Worm (Caenorhabditis elegans) whole organism, young adult: ENCODE results near the gene set-4.

Source experiments
- B0261.1 ChIP-seq: sonication (generic microtip); optimal IDR thresholded peaks from 2 replicates; lab custom pipeline; 2016; ENCODE audit warnings: mild to moderate bottlenecking, missing genetic modification characterization, moderate library complexity, missing compliant biosample characterization
- B0336.3 ChIP-seq: fragments of 200-800 bp; sonication (Bioruptor generic); IDR thresholded peaks from 2 replicates; pipeline ENCODE4 v1.3.6; 2022; ENCODE audit warnings: missing genetic modification characterization, missing compliant biosample characterization
- D2030.7 ChIP-seq: fragments of 200-800 bp; sonication (Bioruptor generic); IDR thresholded peaks from 2 replicates; pipeline ENCODE4 v1.3.6; 2022; ENCODE audit warnings: missing genetic modification reagents, missing genetic modification characterization, missing compliant biosample characterization
- F23B12.7 ChIP-seq: sonication (generic microtip); optimal IDR thresholded peaks from 2 replicates; lab custom pipeline; 2017; ENCODE audit warnings: missing genetic modification characterization, mild to moderate bottlenecking, missing compliant biosample characterization, antibody characterized with exemption, moderate library complexity; ENCODE audit not compliant: insufficient read depth
- F33H1.4 ChIP-seq: fragments of 200-800 bp; sonication (Bioruptor generic); IDR thresholded peaks from 2 replicates; pipeline ENCODE4 v1.3.6; 2022; ENCODE audit warnings: missing genetic modification reagents, missing genetic modification characterization, missing compliant biosample characterization
- F39B2.1 ChIP-seq: fragments of 200-800 bp; sonication (Bioruptor generic); IDR thresholded peaks from 2 replicates; pipeline ENCODE4 v1.3.6; 2022; ENCODE audit warnings: missing genetic modification reagents, missing genetic modification characterization, missing compliant biosample characterization
- F49E8.2 ChIP-seq: sonication (generic microtip); optimal IDR thresholded peaks from 3 replicates; lab custom pipeline; 2017; ENCODE audit warnings: missing genetic modification characterization, mild to moderate bottlenecking, missing compliant biosample characterization, antibody characterized with exemption, moderate library complexity; ENCODE audit not compliant: insufficient read depth
- Y53F4B.3 ChIP-seq: fragments of 200-800 bp; sonication (Bioruptor generic); IDR thresholded peaks from 2 replicates; pipeline ENCODE4 v1.3.6; 2022; ENCODE audit warnings: missing genetic modification reagents, missing genetic modification characterization, missing compliant biosample characterization
- Y53G8AR.9 ChIP-seq: fragments of 200-800 bp; sonication (Bioruptor generic); conservative IDR thresholded peaks from 2 replicates; pipeline ENCODE4 v1.3.6; 2022; ENCODE audit warnings: missing genetic modification reagents, missing genetic modification characterization, missing compliant biosample characterization
- Y56A3A.18 ChIP-seq: fragments of 200-800 bp; sonication (Bioruptor generic); IDR thresholded peaks from 2 replicates; pipeline ENCODE4 v1.3.6; 2022; ENCODE audit warnings: missing genetic modification reagents, missing genetic modification characterization, missing compliant biosample characterization
- Y67H2A.10 ChIP-seq: fragments of 200-800 bp; sonication (Bioruptor generic); conservative IDR thresholded peaks from 2 replicates; pipeline ENCODE4 v1.3.6; 2022; ENCODE audit warnings: missing genetic modification reagents, missing genetic modification characterization, missing compliant biosample characterization
- Y79H2A.3 ChIP-seq: fragments of 200-800 bp; sonication (Bioruptor generic); conservative IDR thresholded peaks from 2 replicates; pipeline ENCODE4 v1.3.6; 2022; ENCODE audit warnings: missing genetic modification reagents, missing genetic modification characterization, missing compliant biosample characterization
- Y95B8A.8 ChIP-seq: fragments of 200-800 bp; sonication (Bioruptor generic); IDR thresholded peaks from 2 replicates; pipeline ENCODE4 v1.3.6; 2022; ENCODE audit warnings: missing genetic modification reagents, missing genetic modification characterization, missing compliant biosample characterization
- bed-1 ChIP-seq: fragments of 200-800 bp; sonication (Bioruptor generic); IDR thresholded peaks from 2 replicates; pipeline ENCODE4 v1.3.6; 2022; ENCODE audit warnings: missing genetic modification reagents, missing genetic modification characterization, missing compliant biosample characterization
- ceh-100 ChIP-seq: fragments of 200-800 bp; sonication (Bioruptor generic); IDR thresholded peaks from 2 replicates; pipeline ENCODE4 v1.3.6; 2022; ENCODE audit warnings: missing genetic modification reagents, missing genetic modification characterization, missing compliant biosample characterization
- ceh-27 ChIP-seq: fragments of 200-800 bp; sonication (Bioruptor generic); optimal IDR thresholded peaks from 2 replicates; lab custom pipeline; 2018; ENCODE audit warnings: mild to moderate bottlenecking, missing genetic modification characterization, moderate library complexity, missing compliant biosample characterization
- ceh-79 ChIP-seq: sonication (generic microtip); optimal IDR thresholded peaks from 2 replicates; lab custom pipeline; 2017; ENCODE audit warnings: mild to moderate bottlenecking, missing genetic modification characterization, missing compliant biosample characterization
- dox-1 ChIP-seq: fragments of 200-800 bp; sonication (Bioruptor generic); IDR thresholded peaks from 2 replicates; pipeline ENCODE4 v1.3.6; 2022; ENCODE audit warnings: missing genetic modification reagents, missing genetic modification characterization, missing compliant biosample characterization
- efl-1 ChIP-seq: fragments of 150-350 bp; optimal IDR thresholded peaks from 2 replicates; lab custom pipeline; 2014; ENCODE audit warnings: missing biosample characterization, missing genetic modification reagents, missing genetic modification characterization
- egl-18 ChIP-seq: fragments of 200-800 bp; sonication (Bioruptor generic); IDR thresholded peaks from 2 replicates; pipeline ENCODE4 v1.3.6; 2022; ENCODE audit warnings: missing genetic modification reagents, missing genetic modification characterization, missing compliant biosample characterization
- egrh-3 ChIP-seq: fragments of 200-800 bp; sonication (Bioruptor generic); IDR thresholded peaks from 2 replicates; pipeline ENCODE4 v1.3.6; 2022; ENCODE audit warnings: missing genetic modification reagents, missing genetic modification characterization, missing compliant biosample characterization
- ekl-4 ChIP-seq: fragments of 200-800 bp; sonication (Bioruptor generic); IDR thresholded peaks from 2 replicates; pipeline ENCODE4 v1.3.6; 2022; ENCODE audit warnings: missing genetic modification reagents, missing genetic modification characterization, missing compliant biosample characterization
- hlh-26 ChIP-seq: fragments of 200-800 bp; sonication (Bioruptor generic); conservative IDR thresholded peaks from 2 replicates; pipeline ENCODE4 v1.3.6; 2022; ENCODE audit warnings: missing genetic modification reagents, missing genetic modification characterization, missing compliant biosample characterization
- hsf-1 ChIP-seq: fragments of 200-800 bp; sonication (Bioruptor generic); IDR thresholded peaks from 2 replicates; pipeline ENCODE4 v1.3.6; 2022; ENCODE audit warnings: missing genetic modification reagents, missing genetic modification characterization, missing compliant biosample characterization
- let-607 ChIP-seq, 2 experiments: fragments of 200-800 bp in 1 of 2; sonication (Bioruptor generic) in 1 of 2; sonication (generic microtip) in 1 of 2; optimal IDR thresholded peaks; 2 replicates each; lab custom pipeline; 2016 to 2018; ENCODE audit warnings: mild to moderate bottlenecking in 2 of 2, missing compliant biosample characterization in 2 of 2, missing genetic modification characterization in 2 of 2, moderate library complexity in 2 of 2, missing genotype in 1 of 2
- lin-35 ChIP-seq, 3 experiments: fragments of 150-350 bp in 2 of 3; sonication (generic microtip) in 1 of 3; optimal IDR thresholded peaks; 2 replicates each; lab custom pipeline; 2014 to 2018; ENCODE audit warnings: missing biosample characterization in 3 of 3, missing genetic modification characterization in 3 of 3, missing genetic modification reagents in 3 of 3
- lin-54 ChIP-seq: fragments of 200-800 bp; sonication (Bioruptor generic); optimal IDR thresholded peaks from 2 replicates; lab custom pipeline; 2018; ENCODE audit warnings: mild to moderate bottlenecking, missing genetic modification characterization, missing compliant biosample characterization
- lir-1 ChIP-seq: fragments of 200-800 bp; sonication (Bioruptor generic); conservative IDR thresholded peaks from 2 replicates; pipeline ENCODE4 v1.3.6; 2022; ENCODE audit warnings: missing genetic modification reagents, missing genetic modification characterization, missing compliant biosample characterization
- madf-10 ChIP-seq: sonication (generic microtip); optimal IDR thresholded peaks from 2 replicates; lab custom pipeline; 2016; ENCODE audit warnings: mild to moderate bottlenecking, missing genetic modification characterization, missing compliant biosample characterization
- madf-3 ChIP-seq: fragments of 200-800 bp; sonication (Bioruptor generic); IDR thresholded peaks from 2 replicates; pipeline ENCODE4 v1.3.6; 2022; ENCODE audit warnings: missing genetic modification reagents, missing genetic modification characterization, missing compliant biosample characterization
- madf-8 ChIP-seq: fragments of 200-800 bp; sonication (Bioruptor generic); conservative IDR thresholded peaks from 2 replicates; pipeline ENCODE4 v1.3.6; 2022; ENCODE audit warnings: missing genetic modification reagents, missing genetic modification characterization, missing compliant biosample characterization
- nhr-179 ChIP-seq: sonication (generic microtip); optimal IDR thresholded peaks from 2 replicates; lab custom pipeline; 2016; ENCODE audit warnings: mild to moderate bottlenecking, missing genetic modification characterization, missing compliant biosample characterization
- pbrm-1 ChIP-seq: fragments of 200-800 bp; sonication (Bioruptor generic); IDR thresholded peaks from 2 replicates; pipeline ENCODE4 v1.3.6; 2022; ENCODE audit warnings: missing genetic modification reagents, missing genetic modification characterization, missing compliant biosample characterization
- repo-1 ChIP-seq: sonication (generic microtip); optimal IDR thresholded peaks from 2 replicates; lab custom pipeline; 2017; ENCODE audit warnings: mild to moderate bottlenecking, missing genetic modification characterization, missing compliant biosample characterization
- rpc-1 ChIP-seq, 2 experiments: fragments of 150-350 bp in 1 of 2; sonication (generic microtip) in 1 of 2; optimal IDR thresholded peaks; 2 replicates each; lab custom pipeline; 2014 to 2018; ENCODE audit warnings: missing biosample characterization in 1 of 2, missing genetic modification characterization in 1 of 2, missing genetic modification reagents in 1 of 2, missing genotype in 1 of 2
- snpc-1.1 ChIP-seq: sonication (generic microtip); optimal IDR thresholded peaks from 2 replicates; lab custom pipeline; 2017; ENCODE audit warnings: missing genetic modification characterization, mild to moderate bottlenecking, missing compliant biosample characterization, antibody characterized with exemption, moderate library complexity, missing genotype, missing genetic modification reagents; ENCODE audit not compliant: insufficient read depth
- snpc-1.3 ChIP-seq: sonication (generic microtip); optimal IDR thresholded peaks from 2 replicates; lab custom pipeline; 2017; ENCODE audit warnings: missing genetic modification characterization, mild to moderate bottlenecking, missing compliant biosample characterization, antibody characterized with exemption, moderate library complexity, missing genotype, missing genetic modification reagents; ENCODE audit not compliant: insufficient read depth
- snpc-3.4 ChIP-seq: sonication (generic microtip); optimal IDR thresholded peaks from 2 replicates; lab custom pipeline; 2017; ENCODE audit warnings: missing genetic modification characterization, mild to moderate bottlenecking, missing compliant biosample characterization, antibody characterized with exemption, moderate library complexity, missing genotype, missing genetic modification reagents
- snpc-4 ChIP-seq, 5 experiments: fragments of 150-350 bp in 1 of 5; sonication (generic microtip) in 4 of 5; optimal IDR thresholded peaks; 2 replicates each; lab custom pipeline; 2014 to 2018; ENCODE audit warnings: missing genetic modification characterization in 5 of 5, missing biosample characterization in 3 of 5, antibody characterized with exemption in 2 of 5, mild to moderate bottlenecking in 2 of 5, missing compliant biosample characterization in 2 of 5, missing genotype in 2 of 5, moderate library complexity in 2 of 5, missing genetic modification reagents in 1 of 5
- tbp1 ChIP-seq: fragments of 200-800 bp; sonication (Bioruptor generic); optimal IDR thresholded peaks from 2 replicates; lab custom pipeline; 2018; ENCODE audit warnings: mild to moderate bottlenecking, missing genetic modification characterization, missing compliant biosample characterization
- tlf-1 ChIP-seq: fragments of 200-800 bp; sonication (Bioruptor generic); optimal IDR thresholded peaks from 2 replicates; lab custom pipeline; 2018; ENCODE audit warnings: mild to moderate bottlenecking, missing genetic modification characterization, missing compliant biosample characterization
- unc-130 ChIP-seq: sonication (generic microtip); optimal IDR thresholded peaks from 2 replicates; lab custom pipeline; 2016; ENCODE audit warnings: missing genetic modification reagents, missing genetic modification characterization, missing compliant biosample characterization
- unc-62 ChIP-seq: fragments of 150-350 bp; optimal IDR thresholded peaks from 2 replicates; lab custom pipeline; 2014; ENCODE audit warnings: missing biosample characterization, missing genetic modification reagents, missing genetic modification characterization
- xnd-1 ChIP-seq: sonication (generic microtip); optimal IDR thresholded peaks from 2 replicates; lab custom pipeline; 2016; ENCODE audit warnings: missing genotype, missing genetic modification reagents, missing genetic modification characterization, missing compliant biosample characterization
- ztf-3 ChIP-seq: fragments of 200-800 bp; sonication (Bioruptor generic); optimal IDR thresholded peaks from 2 replicates; lab custom pipeline; 2018; ENCODE audit warnings: mild to moderate bottlenecking, missing genetic modification characterization, missing compliant biosample characterization

The set-4 gene

DNA sequence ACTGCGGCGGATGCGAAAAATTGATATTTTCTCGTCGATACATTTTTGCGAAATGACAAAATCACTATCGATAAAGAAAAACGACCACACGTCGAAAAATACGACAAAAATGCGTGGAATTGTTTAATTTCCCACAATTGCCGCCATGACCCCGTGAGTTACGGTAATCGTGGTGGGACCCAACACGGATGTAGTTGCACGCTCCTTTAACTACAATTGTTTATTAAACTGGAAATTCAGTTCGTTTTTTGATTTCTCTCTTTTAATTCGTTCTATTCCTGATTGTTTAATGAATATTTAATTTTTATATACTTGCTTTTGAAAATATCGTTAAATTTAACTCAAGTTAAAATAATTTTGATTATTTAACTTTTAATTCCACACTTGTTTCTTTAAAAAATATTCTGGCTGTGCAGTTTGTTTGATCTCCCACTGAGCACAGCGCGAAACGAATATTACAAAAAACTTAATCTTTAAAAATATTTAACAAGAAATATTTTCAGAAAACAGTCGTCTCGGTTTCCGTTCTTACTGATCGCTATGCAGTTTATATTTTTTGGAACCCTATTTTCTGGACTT, 34.2 kb upstream of the set-4 start, which contains the start of the genes ani-2 and clec-88:
Gene ani-2, minus strand, starts transcription at position 131 of the 579 bp plus-strand sequence.
Gene clec-88, plus strand, starts transcription at position 486 of the 579 bp plus-strand sequence.
- TF ChIP-seq rpc-1 (optimal IDR thresholded peaks at IDR 0.05; lab: Kevin White, UChicago) (no peak), rpc-1 (tag; optimal IDR thresholded peaks at IDR 0.05; lab: Kevin White, UChicago) (no peak), lir-1 (peak; percentile 28; the same call in 1 of the 2 replicates), snpc-1.3 (tag; lab: Kevin White, UChicago) (no peak), D2030.7 (peak; percentile 84), F49E8.2 (tag; lab: Kevin White, UChicago) (peak; percentile 68), ekl-4 (GFP tag; lab: Robert Waterston, UW) (no peak), efl-1 (GFP tag; lab: Kevin White, UChicago) (peak; percentile 96), Y53F4B.3 (peak; percentile 16; the same call in 1 of the 2 replicates), Y95B8A.8 (GFP tag; lab: Robert Waterston, UW) (0 out of 2 replicates have a peak, but pooled peaks have one; percentile 8), ztf-3 (GFP tag; lab: Kevin White, UChicago) (no peak), Y67H2A.10 (GFP tag; lab: Robert Waterston, UW) (no peak), snpc-4 (GFP tag; optimal IDR thresholded peaks at IDR 0.05; lab: Kevin White, UChicago) (no peak), snpc-4 (tag; optimal IDR thresholded peaks at IDR 0.05; lab: Kevin White, UChicago) (peak in 1 of 4 experiments; percentile 17), ceh-27 (GFP tag; lab: Kevin White, UChicago) (no peak), Y79H2A.3 (GFP tag; lab: Robert Waterston, UW) (no peak), unc-130 (GFP tag; lab: Kevin White, UChicago) (peak; percentile 73), B0261.1 (no peak), hlh-26 (GFP tag; lab: Robert Waterston, UW) (no peak), lin-54 (peak; percentile 49), dox-1 (GFP tag; lab: Robert Waterston, UW) (peak; percentile 63; the same call in 1 of the 2 replicates), madf-3 (GFP tag; lab: Robert Waterston, UW) (0 out of 2 replicates have a peak, but pooled peaks have one; percentile 23), ceh-100 (GFP tag; lab: Robert Waterston, UW) (no peak), xnd-1 (tag; lab: Kevin White, UChicago) (peak; percentile 90), lin-35 (GFP tag; optimal IDR thresholded peaks at IDR 0.05; lab: Kevin White, UChicago) (peak in 1 of 3 experiments; percentile 29), egl-18 (GFP tag; lab: Robert Waterston, UW) (no peak), hsf-1 (0 out of 2 replicates have a peak, but pooled peaks have one; percentile 45), snpc-3.4 (peak; percentile 52), ceh-79 (tag; lab: Kevin White, UChicago) (no peak), unc-62 (GFP tag; lab: Kevin White, UChicago) (no peak), let-607 (tag; optimal IDR thresholded peaks at IDR 0.05; lab: Kevin White, UChicago) (no peak), tbp1 (GFP tag; lab: Kevin White, UChicago) (peak; percentile 31), pbrm-1 (GFP tag; lab: Robert Waterston, UW) (no peak), madf-8 (GFP tag; lab: Robert Waterston, UW) (peak; percentile 89), B0336.3 (no peak), snpc-1.1 (tag; lab: Kevin White, UChicago) (peak; percentile 0), Y53G8AR.9 (GFP tag; lab: Robert Waterston, UW) (no peak), bed-1 (GFP tag; lab: Robert Waterston, UW) (no peak), repo-1 (tag; lab: Kevin White, UChicago) (no peak), F39B2.1 (GFP tag; lab: Robert Waterston, UW) (no peak), egrh-3 (no peak), F23B12.7 (tag; lab: Kevin White, UChicago) (peak; percentile 73), F33H1.4 (peak; percentile 96), Y56A3A.18 (GFP tag; lab: Robert Waterston, UW) (no peak), madf-10 (tag; lab: Kevin White, UChicago) (no peak), tlf-1 (peak; percentile 20), nhr-179 (tag; lab: Kevin White, UChicago) (no peak)
